Fruit fly (Drosophila melanogaster) whole organism, embryonic: Measurements from ENCODE around the gene PIG-B.

Source experiments
- Atf6 ChIP-seq: fragments of 200-800 bp; sonication (Bioruptor generic); IDR thresholded peaks from 2 replicates; pipeline ENCODE4 v1.3.6; 2022; ENCODE audit warnings: missing biosample characterization, missing genetic modification characterization
- Bdp1 ChIP-seq: fragments of 200-800 bp; sonication (Bioruptor generic); optimal IDR thresholded peaks from 3 replicates; lab custom pipeline; 2016; ENCODE audit warnings: missing biosample characterization, missing genetic modification characterization
- Bgb ChIP-seq: fragments of 200-800 bp; sonication (Bioruptor generic); IDR thresholded peaks from 2 replicates; pipeline ENCODE4 v1.3.6; 2022; ENCODE audit warnings: missing biosample characterization, missing genetic modification characterization; ENCODE audit not compliant: partially characterized antibody
- CG10462 ChIP-seq: fragments of 200-800 bp; sonication (Bioruptor generic); optimal IDR thresholded peaks from 2 replicates; lab custom pipeline; 2016; ENCODE audit warnings: missing biosample characterization, missing genetic modification characterization
- CG10654 ChIP-seq: fragments of 200-800 bp; sonication (Bioruptor generic); optimal IDR thresholded peaks from 2 replicates; lab custom pipeline; 2016; ENCODE audit warnings: missing biosample characterization, missing genetic modification characterization
- CG11247 ChIP-seq: fragments of 200-800 bp; sonication (Bioruptor generic); IDR thresholded peaks from 2 replicates; pipeline ENCODE4 v1.3.6; 2022; ENCODE audit warnings: missing biosample characterization, missing genetic modification characterization
- CG11398 ChIP-seq: fragments of 200-800 bp; sonication (Bioruptor generic); optimal IDR thresholded peaks from 2 replicates; lab custom pipeline; 2016; ENCODE audit warnings: missing biosample characterization, missing genetic modification characterization
- CG11504 ChIP-seq: fragments of 200-800 bp; sonication (Bioruptor generic); optimal IDR thresholded peaks from 3 replicates; lab custom pipeline; 2019; ENCODE audit warnings: missing biosample characterization, mild to moderate bottlenecking, missing genetic modification characterization, moderate library complexity
- CG1233 ChIP-seq: fragments of 200-800 bp; sonication (Bioruptor generic); optimal IDR thresholded peaks from 4 replicates; lab custom pipeline; 2018; ENCODE audit warnings: missing biosample characterization, mild to moderate bottlenecking, missing genetic modification characterization
- CG15269 ChIP-seq: fragments of 200-800 bp; sonication (Bioruptor generic); optimal IDR thresholded peaks from 2 replicates; lab custom pipeline; 2018; ENCODE audit warnings: missing biosample characterization, mild to moderate bottlenecking, missing genetic modification characterization, moderate library complexity
- CG1647 ChIP-seq: fragments of 200-800 bp; sonication (Bioruptor generic); optimal IDR thresholded peaks from 3 replicates; lab custom pipeline; 2016; ENCODE audit warnings: missing biosample characterization, missing genetic modification characterization
- CG2875 ChIP-seq: fragments of 200-800 bp; sonication (Bioruptor generic); optimal IDR thresholded peaks from 2 replicates; lab custom pipeline; 2017; ENCODE audit warnings: missing biosample characterization, mild to moderate bottlenecking, missing genetic modification characterization, missing genetic modification reagents
- CG30431 ChIP-seq: fragments of 200-800 bp; sonication (Bioruptor generic); optimal IDR thresholded peaks from 2 replicates; lab custom pipeline; 2017; ENCODE audit warnings: missing biosample characterization, missing genetic modification characterization
- CG31388 ChIP-seq: fragments of 200-800 bp; sonication (Bioruptor generic); optimal IDR thresholded peaks from 2 replicates; lab custom pipeline; 2016; ENCODE audit warnings: missing biosample characterization, missing genetic modification characterization
- CG32532 ChIP-seq: fragments of 200-800 bp; sonication (Bioruptor generic); IDR thresholded peaks from 2 replicates; pipeline ENCODE4 v1.3.6; 2022; ENCODE audit warnings: missing biosample characterization, missing genetic modification characterization
- CG42726 ChIP-seq: fragments of 200-800 bp; sonication (Bioruptor generic); IDR thresholded peaks from 2 replicates; pipeline ENCODE4 v1.3.6; 2022; ENCODE audit warnings: missing biosample characterization, missing genetic modification characterization; ENCODE audit not compliant: partially characterized antibody
- CG4328 ChIP-seq: fragments of 200-800 bp; sonication (Bioruptor generic); optimal IDR thresholded peaks from 3 replicates; lab custom pipeline; 2017; ENCODE audit warnings: missing biosample characterization, missing genetic modification reagents, missing genetic modification characterization
- CG4424 ChIP-seq: fragments of 200-800 bp; sonication (Bioruptor generic); optimal IDR thresholded peaks from 3 replicates; lab custom pipeline; 2016; ENCODE audit warnings: missing biosample characterization, missing genetic modification characterization
- CG4617 ChIP-seq: fragments of 200-800 bp; sonication (Bioruptor generic); optimal IDR thresholded peaks from 3 replicates; lab custom pipeline; 2016; ENCODE audit warnings: missing biosample characterization, missing genetic modification characterization, borderline replicate concordance
- CG6175 ChIP-seq: fragments of 200-800 bp; sonication (Bioruptor generic); IDR thresholded peaks from 3 replicates; pipeline ENCODE4 v1.3.6; 2022; ENCODE audit warnings: missing biosample characterization, missing genetic modification characterization
- Drgx ChIP-seq: fragments of 200-800 bp; sonication (Bioruptor generic); IDR thresholded peaks from 2 replicates; pipeline ENCODE4 v1.3.6; 2022; ENCODE audit warnings: missing biosample characterization, missing genetic modification characterization
- HHEX ChIP-seq: fragments of 200-800 bp; sonication (Bioruptor generic); optimal IDR thresholded peaks from 3 replicates; lab custom pipeline; 2017; ENCODE audit warnings: missing biosample characterization, mild to moderate bottlenecking, missing genetic modification characterization, missing genetic modification reagents
- HLHmδ ChIP-seq: fragments of 200-800 bp; sonication (Bioruptor generic); optimal IDR thresholded peaks from 2 replicates; lab custom pipeline; 2018; ENCODE audit warnings: missing biosample characterization, mild to moderate bottlenecking, missing genetic modification characterization, moderate library complexity
- Hsf ChIP-seq: fragments of 200-800 bp; sonication (Bioruptor generic); optimal IDR thresholded peaks from 3 replicates; lab custom pipeline; 2016; ENCODE audit warnings: missing biosample characterization, missing genetic modification characterization
- MBD-R2 ChIP-seq: fragments of 200-800 bp; sonication (Bioruptor generic); IDR thresholded peaks from 2 replicates; pipeline ENCODE4 v1.3.6; 2022; ENCODE audit warnings: missing biosample characterization, missing genetic modification characterization
- Nf-YC ChIP-seq: fragments of 200-800 bp; optimal IDR thresholded peaks from 3 replicates; lab custom pipeline; 2019; ENCODE audit warnings: missing biosample characterization, mild to moderate bottlenecking, missing genetic modification characterization, moderate library complexity
- NfI ChIP-seq: fragments of 200-800 bp; sonication (Bioruptor generic); optimal IDR thresholded peaks from 3 replicates; lab custom pipeline; 2018; ENCODE audit warnings: missing biosample characterization, mild to moderate bottlenecking, missing genetic modification characterization, moderate library complexity
- Opbp ChIP-seq: fragments of 200-800 bp; sonication (Bioruptor generic); IDR thresholded peaks from 3 replicates; pipeline ENCODE4 v1.3.6; 2022; ENCODE audit warnings: missing biosample characterization, missing genetic modification characterization; ENCODE audit not compliant: partially characterized antibody
- Side ChIP-seq: fragments of 200-800 bp; sonication (Bioruptor generic); optimal IDR thresholded peaks from 2 replicates; lab custom pipeline; 2016; ENCODE audit warnings: missing biosample characterization, missing genetic modification characterization
- Ssrp ChIP-seq: fragments of 200-800 bp; sonication (Bioruptor generic); optimal IDR thresholded peaks from 2 replicates; lab custom pipeline; 2018; ENCODE audit warnings: missing biosample characterization, mild to moderate bottlenecking, missing genetic modification characterization, moderate library complexity
- Usf ChIP-seq: fragments of 200-800 bp; sonication (Bioruptor generic); optimal IDR thresholded peaks from 2 replicates; lab custom pipeline; 2017; ENCODE audit warnings: missing genotype, missing biosample characterization, missing genetic modification characterization
- ara ChIP-seq: fragments of 200-800 bp; sonication (Bioruptor generic); IDR thresholded peaks from 2 replicates; pipeline ENCODE4 v1.3.6; 2022; ENCODE audit warnings: missing biosample characterization, missing genetic modification characterization
- ato ChIP-seq: fragments of 200-800 bp; sonication (Bioruptor generic); IDR thresholded peaks from 2 replicates; pipeline ENCODE4 v1.3.6; 2022; ENCODE audit warnings: missing biosample characterization, missing genetic modification characterization; ENCODE audit not compliant: partially characterized antibody
- bab2 ChIP-seq: fragments of 200-800 bp; sonication (Bioruptor generic); optimal IDR thresholded peaks from 2 replicates; lab custom pipeline; 2016; ENCODE audit warnings: missing biosample characterization, missing genetic modification characterization
- dmrt11E ChIP-seq: fragments of 200-800 bp; sonication (Bioruptor generic); optimal IDR thresholded peaks from 3 replicates; lab custom pipeline; 2018; ENCODE audit warnings: missing biosample characterization, mild to moderate bottlenecking, missing genetic modification characterization, moderate library complexity
- ftz-f1 ChIP-seq: fragments of 200-800 bp; sonication (Bioruptor generic); optimal IDR thresholded peaks from 2 replicates; lab custom pipeline; 2016; ENCODE audit warnings: missing biosample characterization, missing genetic modification characterization
- gcm ChIP-seq: fragments of 200-800 bp; sonication (Bioruptor generic); optimal IDR thresholded peaks from 2 replicates; lab custom pipeline; 2019; ENCODE audit warnings: missing biosample characterization, mild to moderate bottlenecking, missing genetic modification characterization, moderate library complexity
- gem ChIP-seq: fragments of 200-800 bp; sonication (Bioruptor generic); optimal IDR thresholded peaks from 2 replicates; lab custom pipeline; 2019; ENCODE audit warnings: missing biosample characterization, mild to moderate bottlenecking, missing genetic modification characterization, moderate library complexity
- gfzf ChIP-seq: fragments of 200-800 bp; sonication (Bioruptor generic); optimal IDR thresholded peaks from 2 replicates; lab custom pipeline; 2016; ENCODE audit warnings: missing biosample characterization, mild to moderate bottlenecking, missing genetic modification characterization, moderate library complexity
- h ChIP-seq: fragments of >200 bp; optimal IDR thresholded peaks from 2 replicates; lab custom pipeline; 2017
- ind ChIP-seq: fragments of 200-800 bp; sonication (Bioruptor generic); optimal IDR thresholded peaks from 3 replicates; lab custom pipeline; 2016; ENCODE audit warnings: missing biosample characterization, missing genetic modification characterization
- inv ChIP-seq: fragments of 200-800 bp; sonication (Bioruptor generic); IDR thresholded peaks from 2 replicates; pipeline ENCODE4 v1.3.6; 2022; ENCODE audit warnings: missing biosample characterization, missing genetic modification characterization; ENCODE audit not compliant: partially characterized antibody
- pb ChIP-seq: fragments of 200-800 bp; sonication (Bioruptor generic); optimal IDR thresholded peaks from 3 replicates; lab custom pipeline; 2016; ENCODE audit warnings: missing biosample characterization, missing genetic modification characterization
- peb ChIP-seq: fragments of 200-800 bp; sonication (Bioruptor generic); IDR thresholded peaks from 2 replicates; pipeline ENCODE4 v1.3.6; 2022; ENCODE audit warnings: missing biosample characterization, missing genetic modification characterization
- rib ChIP-seq: fragments of 200-800 bp; sonication (Bioruptor generic); IDR thresholded peaks from 2 replicates; pipeline ENCODE4 v1.3.6; 2022; ENCODE audit warnings: missing biosample characterization, missing genetic modification characterization
- sc ChIP-seq, 3 experiments: fragments of >200 bp in 2 of 3; fragments of 200-800 bp in 1 of 3; sonication (Bioruptor generic) in 1 of 3; optimal IDR thresholded peaks; 2 replicates in 2 of 3; 3 replicates in 1 of 3; lab custom pipeline; 2017; ENCODE audit warnings: mild to moderate bottlenecking in 1 of 3, missing biosample characterization in 1 of 3, missing genetic modification characterization in 1 of 3, missing genetic modification reagents in 1 of 3
- shn ChIP-seq: fragments of 200-800 bp; sonication (Bioruptor generic); optimal IDR thresholded peaks from 3 replicates; lab custom pipeline; 2016; ENCODE audit warnings: missing biosample characterization, missing genetic modification characterization
- sima ChIP-seq: fragments of 200-800 bp; sonication (Bioruptor generic); optimal IDR thresholded peaks from 2 replicates; lab custom pipeline; 2016; ENCODE audit warnings: missing biosample characterization, missing genetic modification characterization
- tin ChIP-seq: fragments of 200-800 bp; sonication (Bioruptor generic); optimal IDR thresholded peaks from 3 replicates; lab custom pipeline; 2016; ENCODE audit warnings: missing biosample characterization, missing genetic modification characterization
- zfh2 ChIP-seq: fragments of 200-800 bp; sonication (Bioruptor generic); optimal IDR thresholded peaks from 2 replicates; lab custom pipeline; 2016; ENCODE audit warnings: missing biosample characterization, missing genetic modification characterization

PIG-B gene

DNA sequence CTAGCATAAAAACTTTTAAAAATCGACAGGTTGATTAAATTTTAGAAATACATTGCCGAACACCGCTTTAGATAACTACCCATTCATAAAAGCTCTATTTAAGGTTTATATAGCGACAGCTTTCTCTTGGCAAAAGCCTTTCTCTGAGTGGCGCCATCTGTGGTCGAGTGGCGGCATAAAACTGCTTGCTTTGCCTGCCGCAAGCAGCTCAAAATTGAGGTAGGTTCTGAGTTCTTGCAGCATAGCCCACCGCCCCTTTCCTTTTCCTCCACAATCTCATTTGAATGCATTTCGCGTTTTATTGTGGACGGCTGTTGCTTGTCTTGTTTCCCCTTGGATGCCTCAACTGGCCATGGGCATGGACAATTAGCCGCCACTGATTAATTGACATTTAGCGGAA lies 43.2 kb upstream of the PIG-B start (continued):
- TF ChIP-seq zfh2 (peak; percentile 25), ato (GFP tag; lab: Robert Waterston, UW) (0 out of 2 replicates have a peak, but pooled peaks have one; percentile 13), Bgb (peak; percentile 33; the same call in 1 of the 2 replicates), Nf-YC (no peak), Side (GFP tag; lab: Kevin White, UChicago) (peak; percentile 44), CG31388 (GFP tag; lab: Kevin White, UChicago) (no peak), sima (GFP tag; lab: Kevin White, UChicago) (no peak), rib (no peak), shn (GFP tag; lab: Kevin White, UChicago) (peak; percentile 83), sc (optimal IDR thresholded peaks at IDR 0.05; lab: Kevin White, UChicago) (no peak), sc (GFP tag; optimal IDR thresholded peaks at IDR 0.05; lab: Kevin White, UChicago) (peak; percentile 65), CG30431 (GFP tag; lab: Kevin White, UChicago) (peak; percentile 70), h (lab: Kevin White, UChicago) (no peak), HHEX (peak; percentile 3), Atf6 (peak; percentile 54), ara (peak; percentile 14; the same call in 1 of the 2 replicates), ftz-f1 (GFP tag; lab: Kevin White, UChicago) (no peak), CG11504 (tag; lab: Kevin White, UChicago) (peak; percentile 14), CG11398 (GFP tag; lab: Kevin White, UChicago) (peak; percentile 48), Hsf (GFP tag; lab: Kevin White, UChicago) (peak; percentile 64), inv (no peak), CG42726 (GFP tag; lab: Robert Waterston, UW) (peak; percentile 55; the same call in 1 of the 2 replicates), Ssrp (tag; lab: Kevin White, UChicago) (peak; percentile 14), ind (GFP tag; lab: Kevin White, UChicago) (peak; percentile 12), pb (GFP tag; lab: Kevin White, UChicago) (peak; percentile 42), Drgx (GFP tag; lab: Robert Waterston, UW) (no peak), CG1647 (GFP tag; lab: Kevin White, UChicago) (no peak), CG32532 (GFP tag; lab: Robert Waterston, UW) (peak; percentile 74), CG4424 (GFP tag; lab: Kevin White, UChicago) (peak; percentile 58), dmrt11E (tag; lab: Kevin White, UChicago) (peak; percentile 23), CG11247 (peak; percentile 63), MBD-R2 (GFP tag; lab: Robert Waterston, UW) (peak; percentile 24; the same call in 1 of the 2 replicates), CG15269 (tag; lab: Kevin White, UChicago) (peak; percentile 42), CG10462 (GFP tag; lab: Kevin White, UChicago) (peak; percentile 11), CG4328 (GFP tag; lab: Kevin White, UChicago) (no peak), Bdp1 (GFP tag; lab: Kevin White, UChicago) (peak; percentile 70), gcm (peak; percentile 16), bab2 (GFP tag; lab: Kevin White, UChicago) (no peak), Opbp (GFP tag; lab: Robert Waterston, UW) (peak; percentile 45; the same call in 1 of the 3 replicates), CG1233 (GFP tag; lab: Kevin White, UChicago) (peak; percentile 17), peb (GFP tag; lab: Robert Waterston, UW) (no peak), CG10654 (GFP tag; lab: Kevin White, UChicago) (no peak), HLHmδ (GFP tag; lab: Kevin White, UChicago) (no peak), Usf (GFP tag; lab: Kevin White, UChicago) (peak; percentile 18), CG6175 (GFP tag; lab: Robert Waterston, UW) (peak; percentile 74; the same call in 1 of the 3 replicates), gem (tag; lab: Kevin White, UChicago) (peak; percentile 50), CG4617 (GFP tag; lab: Kevin White, UChicago) (peak; percentile 20), gfzf (no peak), CG2875 (GFP tag; lab: Kevin White, UChicago) (peak; percentile 71), NfI (GFP tag; lab: Kevin White, UChicago) (peak; percentile 76), tin (GFP tag; lab: Kevin White, UChicago) (peak; percentile 15)
